Worm (Caenorhabditis elegans) whole organism, dauer: Measurements from ENCODE around the gene srz-59.

Experiments used
- unc-62 ChIP-seq: sonication (generic microtip); optimal IDR thresholded peaks from 2 replicates; lab custom pipeline; 2017; ENCODE audit warnings: missing biosample characterization, missing genetic modification reagents, missing genetic modification characterization

srz-59 gene

DNA sequence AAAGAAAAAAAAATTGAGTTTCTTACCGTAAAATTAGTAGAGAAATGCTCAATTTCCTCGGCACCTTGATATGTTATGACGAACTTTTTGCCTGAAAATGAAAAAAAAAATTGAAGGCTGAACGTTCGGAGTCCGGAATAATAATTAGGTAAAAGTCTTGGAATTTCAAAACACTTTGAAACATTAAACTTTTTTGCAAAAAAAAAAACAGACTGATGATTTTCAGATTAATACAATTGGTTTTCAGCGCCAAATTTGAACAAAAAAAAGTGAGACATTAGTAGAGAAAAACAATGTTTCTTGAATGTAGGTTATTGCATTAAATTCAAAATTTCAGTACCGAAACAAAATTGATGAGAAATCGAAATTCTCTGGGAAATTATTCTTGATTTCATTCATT, 7.9 kb upstream of the srz-59 start, which contains the start of gene nkcc-1:
TSS of gene nkcc-1 (minus strand) at position 101 of the 400 bp plus-strand sequence.
- TF ChIP-seq unc-62 (GFP tag; lab: Kevin White, UChicago) = no peak

DNA sequence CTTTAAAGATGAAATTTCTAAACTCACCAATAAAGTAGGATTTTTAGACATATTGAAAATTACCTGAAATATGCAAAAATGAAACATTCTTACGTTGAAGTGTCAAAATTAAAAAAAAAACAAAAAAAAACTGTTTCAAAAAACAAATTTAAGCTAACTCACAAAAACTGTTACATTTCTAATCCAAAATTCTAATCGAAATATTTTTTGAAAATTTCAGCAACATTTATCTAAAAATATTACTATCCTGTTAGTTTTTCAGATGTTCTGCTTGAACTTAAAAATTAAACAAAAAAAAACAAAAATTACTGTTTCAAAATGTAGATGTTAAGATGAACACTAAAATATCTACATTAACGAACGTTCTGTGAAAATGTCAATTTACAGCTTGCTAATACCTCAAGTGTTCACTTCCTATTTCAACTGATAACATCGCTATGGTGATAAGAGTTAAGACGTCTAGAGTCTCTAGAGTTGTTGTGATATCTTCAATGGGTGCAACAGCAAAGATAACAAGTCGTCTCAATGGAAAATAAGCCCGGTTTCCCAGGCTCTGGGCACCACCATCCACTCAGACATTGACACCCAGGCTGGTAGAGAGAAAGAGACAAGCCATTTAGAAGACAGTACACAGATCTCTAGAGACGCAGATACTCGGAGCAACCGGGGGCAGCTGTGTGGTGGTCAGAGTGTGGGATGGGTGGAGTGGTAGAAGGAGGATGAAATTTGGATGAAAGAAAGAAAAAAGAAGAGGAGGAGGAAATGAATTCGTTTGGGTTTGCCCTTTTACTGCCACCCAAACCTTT, 3.9 kb upstream of the srz-59 start, which contains the start of gene H12I19.115:
TSS of gene H12I19.115 (minus strand) at position 51 of the 806 bp plus-strand sequence.
- TF ChIP-seq unc-62 (GFP tag; lab: Kevin White, UChicago) = no peak

DNA sequence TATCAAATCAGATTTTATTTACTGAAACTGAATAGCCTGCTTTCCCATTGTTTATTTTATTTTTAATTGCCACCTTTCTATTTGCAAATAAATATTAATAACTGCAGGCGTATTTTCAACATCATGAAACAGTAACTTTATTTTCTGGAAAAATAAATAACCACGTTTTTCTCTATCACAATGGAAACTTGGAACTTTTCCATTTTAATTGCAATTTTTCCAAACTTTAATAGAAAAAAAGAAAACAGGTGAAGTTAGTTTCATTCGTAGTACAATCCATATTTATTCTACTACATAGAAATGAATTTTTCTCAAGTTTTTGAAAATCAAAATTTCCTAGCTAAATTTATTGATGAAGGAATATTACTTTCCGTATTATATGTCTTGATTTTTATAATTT, 2.8 kb upstream of the srz-59 start, which contains the start of gene srz-42:
TSS of gene srz-42 (plus strand) at position 301 of the 400 bp plus-strand sequence.
- TF ChIP-seq unc-62 (GFP tag; lab: Kevin White, UChicago) = no peak

- no peak for TF ChIP-seq unc-62 (GFP tag; lab: Kevin White, UChicago)
These were observed 1.5 kb downstream of the srz-59 start for ce11 chrIV:14133400-14133799.

DNA sequence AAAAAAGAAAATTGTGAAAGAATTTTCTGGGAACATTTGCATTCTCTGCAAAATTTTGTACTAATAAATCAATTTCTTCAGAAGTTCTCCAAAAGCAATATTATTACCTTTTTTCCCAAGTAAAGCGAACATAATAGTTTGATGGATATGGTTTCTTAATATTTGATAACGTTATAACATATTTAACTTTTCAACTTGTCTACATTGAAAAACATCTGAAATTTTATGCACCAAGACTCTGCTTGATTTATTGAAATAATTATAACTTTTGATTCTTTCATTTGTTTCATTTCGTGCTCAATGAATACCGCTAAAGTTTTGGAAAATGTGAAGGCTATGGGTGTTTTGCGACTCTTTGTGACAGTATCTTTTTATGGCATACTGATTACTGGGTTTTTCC, 5.2 kb downstream of the srz-59 start, which contains the start of gene srz-31:
TSS of gene srz-31 (plus strand) at position 301 of the 400 bp plus-strand sequence.
- TF ChIP-seq unc-62 (GFP tag; lab: Kevin White, UChicago) = no peak

- no peak for TF ChIP-seq unc-62 (GFP tag; lab: Kevin White, UChicago)
These were observed 11.2 kb downstream of the srz-59 start for ce11 chrIV:14143042-14143441.

ce11 chrIV:14145594-14145993, 13.7 kb downstream of the srz-59 start, which contains the start of gene oac-37:
Gene oac-37, plus strand, starts transcription at chrIV:14145894.
- no peak for TF ChIP-seq unc-62 (GFP tag; lab: Kevin White, UChicago)

- no peak for TF ChIP-seq unc-62 (GFP tag; lab: Kevin White, UChicago)
These were observed 21.4 kb downstream of the srz-59 start, which contains the start of gene oac-38 for ce11 chrIV:14153261-14153660. Gene oac-38, minus strand, starts transcription at chrIV:14153361.

DNA sequence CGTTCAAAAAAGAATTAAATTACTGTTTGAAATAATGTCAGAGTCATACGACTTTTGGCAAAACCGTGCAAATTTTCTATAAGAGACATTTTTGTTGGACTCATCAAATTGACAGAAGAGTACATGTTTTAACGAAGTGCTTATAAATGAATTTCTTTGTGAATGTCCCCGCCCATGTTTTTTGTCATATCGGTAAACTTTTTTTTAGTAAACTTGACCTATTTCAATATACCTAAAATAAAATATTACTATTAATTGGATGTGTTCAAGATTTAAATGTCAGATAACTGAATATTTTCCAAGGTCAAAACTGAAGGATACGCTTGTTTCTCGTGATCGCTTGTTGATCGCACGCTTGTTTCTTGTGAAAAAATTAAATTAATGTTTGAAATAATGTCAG, 26.2 kb downstream of the srz-59 start, which contains the start of gene R05A10.8:
TSS of gene R05A10.8 (minus strand) at position 101 of the 400 bp plus-strand sequence.
- TF ChIP-seq unc-62 (GFP tag; lab: Kevin White, UChicago) = no peak

- no peak for TF ChIP-seq unc-62 (GFP tag; lab: Kevin White, UChicago)
These were observed 30.9 kb downstream of the srz-59 start, which contains the start of gene R05A10.7 for ce11 chrIV:14162772-14163171. Gene R05A10.7, minus strand, starts transcription at chrIV:14162872.

- no peak for TF ChIP-seq unc-62 (GFP tag; lab: Kevin White, UChicago)
These were observed 32.2 kb downstream of the srz-59 start for ce11 chrIV:14164109-14164508.

ce11 chrIV:14165476-14165875, 33.6 kb downstream of the srz-59 start, which contains the start of gene R05A10.6:
Gene R05A10.6, plus strand, starts transcription at chrIV:14165776.
- no peak for TF ChIP-seq unc-62 (GFP tag; lab: Kevin White, UChicago)

ce11 chrIV:14172181-14172580, 40.3 kb downstream of the srz-59 start, which contains the start of gene R05A10.4:
Gene R05A10.4, plus strand, starts transcription at chrIV:14172481.
- no peak for TF ChIP-seq unc-62 (GFP tag; lab: Kevin White, UChicago)

DNA sequence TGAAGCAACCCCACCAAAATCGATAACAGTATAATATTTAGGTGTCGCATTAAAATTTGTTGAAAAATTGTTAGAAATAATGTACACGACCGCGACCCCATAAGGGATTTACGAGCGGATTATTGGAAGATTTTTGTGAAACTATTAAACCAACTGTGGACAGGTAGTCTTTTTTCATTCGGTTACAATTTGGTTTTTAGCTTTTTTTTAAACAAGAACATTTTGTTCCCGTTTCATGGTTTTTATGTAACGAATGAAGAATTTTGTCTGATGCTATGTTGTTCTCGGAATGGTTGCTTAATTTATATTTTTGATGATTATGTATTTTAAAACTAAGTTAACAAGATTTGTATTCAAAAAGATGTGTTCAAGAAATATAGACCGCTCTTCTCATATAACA, 44.5 kb downstream of the srz-59 start, which contains the start of gene R05A10.3:
TSS of gene R05A10.3 (minus strand) at position 101 of the 400 bp plus-strand sequence.
- no peak for TF ChIP-seq unc-62 (GFP tag; lab: Kevin White, UChicago)

ce11 chrIV:14177058-14177457, 45.2 kb downstream of the srz-59 start, which contains the start of gene R05A10.2:
Gene R05A10.2, plus strand, starts transcription at chrIV:14177271.
- TF ChIP-seq unc-62 (GFP tag; lab: Kevin White, UChicago) = no peak

DNA sequence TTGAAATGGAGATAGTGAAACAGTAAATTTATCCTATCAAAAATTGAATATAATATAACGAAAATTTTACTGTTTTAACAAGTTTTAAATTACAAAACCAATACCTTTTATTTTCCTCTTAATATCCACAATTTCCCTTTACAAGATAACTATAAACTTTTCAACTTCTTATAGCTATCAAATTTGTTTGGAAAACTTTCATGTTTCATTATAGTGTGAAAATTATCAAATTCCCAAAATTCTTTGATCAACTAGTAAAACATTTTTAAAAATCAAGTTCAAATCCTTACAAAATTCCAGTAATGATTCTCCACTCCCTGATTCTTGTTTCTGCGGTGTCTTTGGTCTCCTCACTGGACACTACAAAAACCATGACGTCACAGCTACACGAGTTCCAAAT, 50.2 kb downstream of the srz-59 start, which contains the start of gene R05A10.1:
TSS of gene R05A10.1 (plus strand) at position 301 of the 400 bp plus-strand sequence.
- TF ChIP-seq unc-62 (GFP tag; lab: Kevin White, UChicago) = no peak
